Worm (Caenorhabditis elegans) whole organism, L4 larva: ENCODE data around the gene sra-28.

Source experiments
- F10B5.3 ChIP-seq: sonication (generic microtip); optimal IDR thresholded peaks from 2 replicates; lab custom pipeline; 2016; ENCODE audit warnings: mild to moderate bottlenecking, missing genetic modification characterization, missing compliant biosample characterization
- F44E2.7 ChIP-seq: fragments of 200-800 bp; sonication (Bioruptor generic); IDR thresholded peaks from 2 replicates; pipeline ENCODE4 v2.1.2; 2022; ENCODE audit warnings: missing genetic modification characterization, missing compliant biosample characterization
- T26A8.4 ChIP-seq: fragments of 200-800 bp; sonication (Bioruptor generic); IDR thresholded peaks from 2 replicates; pipeline ENCODE4 v1.3.6; 2022; ENCODE audit warnings: missing genetic modification characterization, missing compliant biosample characterization
- Y105C5A.15 ChIP-seq: fragments of 200-800 bp; sonication (Bioruptor generic); IDR thresholded peaks from 2 replicates; pipeline ENCODE4 v1.3.6; 2022; ENCODE audit warnings: missing genetic modification characterization, missing compliant biosample characterization
- Y48G9A.11 ChIP-seq: fragments of 200-800 bp; sonication (Bioruptor generic); IDR thresholded peaks from 2 replicates; pipeline ENCODE4 v1.3.6; 2022; ENCODE audit warnings: missing genetic modification reagents, missing genetic modification characterization, missing compliant biosample characterization
- ZK546.5 ChIP-seq, 2 experiments: sonication (generic microtip); optimal IDR thresholded peaks; 2 replicates each; lab custom pipeline; 2017; ENCODE audit warnings: missing biosample characterization in 2 of 2, missing genetic modification characterization in 2 of 2
- aly-2 ChIP-seq: sonication (generic microtip); optimal IDR thresholded peaks from 2 replicates; lab custom pipeline; 2018; ENCODE audit warnings: missing biosample characterization, missing genetic modification characterization
- arid-1 ChIP-seq: fragments of 200-800 bp; sonication (Bioruptor generic); conservative IDR thresholded peaks from 2 replicates; pipeline ENCODE4 v1.3.6; 2022; ENCODE audit warnings: missing genetic modification reagents, missing genetic modification characterization, missing compliant biosample characterization
- ceh-44 ChIP-seq: fragments of 200-800 bp; sonication (Bioruptor generic); IDR thresholded peaks from 2 replicates; pipeline ENCODE4 v1.3.6; 2022; ENCODE audit warnings: missing genetic modification reagents, missing genetic modification characterization, missing compliant biosample characterization
- ceh-62 ChIP-seq: sonication (generic microtip); optimal IDR thresholded peaks from 2 replicates; lab custom pipeline; 2017; ENCODE audit warnings: missing biosample characterization, missing genetic modification characterization
- ces-1 ChIP-seq: fragments of 150-350 bp; sonication (generic microtip); optimal IDR thresholded peaks from 4 replicates; lab custom pipeline; 2014; ENCODE audit warnings: missing biosample characterization, missing genetic modification reagents, missing genetic modification characterization
- daf-12 ChIP-seq: fragments of 150-350 bp; optimal IDR thresholded peaks from 2 replicates; lab custom pipeline; 2014; ENCODE audit warnings: missing biosample characterization, missing genetic modification reagents, missing genetic modification characterization
- daf-16 ChIP-seq, 3 experiments: sonication (generic microtip); optimal IDR thresholded peaks; 2 replicates each; lab custom pipeline; 2016 to 2017; ENCODE audit warnings: missing genetic modification characterization in 3 of 3, missing genetic modification reagents in 3 of 3, mild to moderate bottlenecking in 2 of 3, missing compliant biosample characterization in 2 of 3, missing biosample characterization in 1 of 3, moderate library complexity in 1 of 3
- daf-8 ChIP-seq: fragments of 200-800 bp; sonication (Bioruptor generic); IDR thresholded peaks from 2 replicates; pipeline ENCODE4 v1.3.6; 2022; ENCODE audit warnings: missing genetic modification characterization, missing compliant biosample characterization
- dmd-6 ChIP-seq: fragments of 200-800 bp; sonication (Bioruptor generic); IDR thresholded peaks from 2 replicates; pipeline ENCODE4 v1.3.6; 2022; ENCODE audit warnings: missing genetic modification reagents, missing genetic modification characterization, missing compliant biosample characterization
- dmd-9 ChIP-seq: fragments of 200-800 bp; sonication (Bioruptor generic); IDR thresholded peaks from 2 replicates; pipeline ENCODE4 v1.3.6; 2022; ENCODE audit warnings: missing genetic modification reagents, missing genetic modification characterization, missing compliant biosample characterization
- duxl-1 ChIP-seq: sonication (generic microtip); optimal IDR thresholded peaks from 2 replicates; lab custom pipeline; 2016; ENCODE audit warnings: mild to moderate bottlenecking, missing genetic modification characterization, moderate library complexity, missing compliant biosample characterization; ENCODE audit not compliant: poor library complexity
- dve-1 ChIP-seq: sonication (generic microtip); optimal IDR thresholded peaks from 2 replicates; lab custom pipeline; 2017; ENCODE audit warnings: antibody characterized with exemption, mild to moderate bottlenecking, missing genetic modification characterization, missing compliant biosample characterization; ENCODE audit not compliant: insufficient read depth
- egl-27 ChIP-seq: sonication (generic microtip); optimal IDR thresholded peaks from 3 replicates; lab custom pipeline; 2017; ENCODE audit warnings: missing biosample characterization, missing genetic modification reagents, missing genetic modification characterization
- fkh-10 ChIP-seq: fragments of 150-350 bp; optimal IDR thresholded peaks from 2 replicates; lab custom pipeline; 2014; ENCODE audit warnings: missing biosample characterization, missing genetic modification reagents, missing genetic modification characterization
- fos-1 ChIP-seq: fragments of 150-350 bp; optimal IDR thresholded peaks from 2 replicates; lab custom pipeline; 2014; ENCODE audit warnings: missing biosample characterization, missing genetic modification characterization
- hif-1 ChIP-seq, 2 experiments: sonication (generic microtip); optimal IDR thresholded peaks; 2 replicates each; lab custom pipeline; 2016 to 2017; ENCODE audit warnings: missing compliant biosample characterization in 2 of 2, missing genetic modification characterization in 2 of 2, missing genetic modification reagents in 2 of 2, missing genotype in 2 of 2, mild to moderate bottlenecking in 1 of 2
- hlh-30 ChIP-seq: sonication (generic microtip); optimal IDR thresholded peaks from 2 replicates; lab custom pipeline; 2017; ENCODE audit warnings: antibody characterized with exemption, mild to moderate bottlenecking, missing genetic modification characterization, missing compliant biosample characterization; ENCODE audit not compliant: insufficient read depth
- hmg-1.1 ChIP-seq: fragments of 200-800 bp; sonication (Bioruptor generic); IDR thresholded peaks from 2 replicates; pipeline ENCODE4 v1.3.6; 2022; ENCODE audit warnings: missing genetic modification reagents, missing genetic modification characterization, missing compliant biosample characterization
- jun-1 ChIP-seq: fragments of 150-350 bp; optimal IDR thresholded peaks from 2 replicates; lab custom pipeline; 2014; ENCODE audit warnings: missing biosample characterization, missing genetic modification reagents, missing genetic modification characterization
- lin-15B ChIP-seq: fragments of 150-350 bp; sonication (generic microtip); optimal IDR thresholded peaks from 3 replicates; lab custom pipeline; 2014; ENCODE audit warnings: missing biosample characterization, missing genetic modification characterization
- lin-29 ChIP-seq: fragments of 200-800 bp; sonication (Bioruptor generic); IDR thresholded peaks from 2 replicates; pipeline ENCODE4 v1.3.6; 2022; ENCODE audit warnings: missing genetic modification reagents, missing genetic modification characterization, missing compliant biosample characterization
- lin-38 ChIP-seq: fragments of 200-800 bp; sonication (Bioruptor generic); IDR thresholded peaks from 2 replicates; pipeline ENCODE4 v1.3.6; 2022; ENCODE audit warnings: missing genetic modification reagents, missing genetic modification characterization, missing compliant biosample characterization
- lir-3 ChIP-seq: sonication (generic microtip); optimal IDR thresholded peaks from 2 replicates; lab custom pipeline; 2016; ENCODE audit warnings: mild to moderate bottlenecking, missing genetic modification characterization, missing compliant biosample characterization
- lsy-2 ChIP-seq, 2 experiments: fragments of 150-350 bp in 1 of 2; sonication (generic microtip) in 1 of 2; optimal IDR thresholded peaks; 2 replicates each; lab custom pipeline; 2014 to 2017; ENCODE audit warnings: missing biosample characterization in 2 of 2, missing genetic modification characterization in 2 of 2
- madf-9 ChIP-seq: fragments of 200-800 bp; sonication (Bioruptor generic); conservative IDR thresholded peaks from 2 replicates; pipeline ENCODE4 v1.3.6; 2022; ENCODE audit warnings: missing genetic modification reagents, missing genetic modification characterization, missing compliant biosample characterization
- mdl-1 ChIP-seq, 2 experiments: fragments of 150-350 bp in 1 of 2; sonication (generic microtip) in 1 of 2; optimal IDR thresholded peaks; 2 replicates each; lab custom pipeline; 2014 to 2017; ENCODE audit warnings: missing biosample characterization in 2 of 2, missing genetic modification characterization in 2 of 2
- mxl-2 ChIP-seq: fragments of 200-800 bp; sonication (Bioruptor generic); conservative IDR thresholded peaks from 2 replicates; pipeline ENCODE4 v1.3.6; 2022; ENCODE audit warnings: missing genetic modification reagents, missing genetic modification characterization, missing compliant biosample characterization
- nhr-10 ChIP-seq: fragments of 150-350 bp; optimal IDR thresholded peaks from 2 replicates; lab custom pipeline; 2014; ENCODE audit warnings: missing biosample characterization, missing genetic modification characterization
- nhr-42 ChIP-seq: fragments of 200-800 bp; sonication (Bioruptor generic); IDR thresholded peaks from 2 replicates; pipeline ENCODE4 v1.3.6; 2022; ENCODE audit warnings: missing genetic modification characterization, missing compliant biosample characterization
- nhr-6 ChIP-seq: fragments of 150-350 bp; optimal IDR thresholded peaks from 2 replicates; lab custom pipeline; 2014; ENCODE audit warnings: missing biosample characterization, missing genetic modification characterization
- set-16 ChIP-seq: fragments of 200-800 bp; sonication (Bioruptor generic); IDR thresholded peaks from 2 replicates; pipeline ENCODE4 v1.3.6; 2022; ENCODE audit warnings: missing genetic modification reagents, missing genetic modification characterization, missing compliant biosample characterization
- snpc-1.2 ChIP-seq: fragments of 200-800 bp; sonication (Bioruptor generic); IDR thresholded peaks from 2 replicates; pipeline ENCODE4 v1.3.6; 2022; ENCODE audit warnings: missing genetic modification reagents, missing genetic modification characterization, missing compliant biosample characterization
- spr-1 ChIP-seq: sonication (generic microtip); optimal IDR thresholded peaks from 2 replicates; lab custom pipeline; 2016; ENCODE audit warnings: mild to moderate bottlenecking, missing genetic modification characterization, missing compliant biosample characterization
- tag-97 ChIP-seq: fragments of 200-800 bp; sonication (Bioruptor generic); IDR thresholded peaks from 2 replicates; pipeline ENCODE4 v1.3.6; 2022; ENCODE audit warnings: missing genetic modification characterization, missing compliant biosample characterization
- unc-39 ChIP-seq: sonication (generic microtip); optimal IDR thresholded peaks from 2 replicates; lab custom pipeline; 2017; ENCODE audit warnings: missing biosample characterization, missing genetic modification characterization
- unc-62 ChIP-seq, 3 experiments: fragments of 150-350 bp in 1 of 3; sonication (generic microtip); optimal IDR thresholded peaks in 2 of 3; peaks in 1 of 3; 1 replicate in 1 of 3; 2 replicates in 2 of 3; lab custom pipeline; 2014 to 2017; ENCODE audit warnings: missing biosample characterization in 3 of 3, missing genetic modification characterization in 3 of 3, missing genetic modification reagents in 3 of 3, missing genotype in 1 of 3
- zip-11 ChIP-seq: fragments of 200-800 bp; sonication (Bioruptor generic); IDR thresholded peaks from 2 replicates; pipeline ENCODE4 v1.3.6; 2022; ENCODE audit warnings: missing genetic modification characterization, missing compliant biosample characterization

Gene sra-28

DNA sequence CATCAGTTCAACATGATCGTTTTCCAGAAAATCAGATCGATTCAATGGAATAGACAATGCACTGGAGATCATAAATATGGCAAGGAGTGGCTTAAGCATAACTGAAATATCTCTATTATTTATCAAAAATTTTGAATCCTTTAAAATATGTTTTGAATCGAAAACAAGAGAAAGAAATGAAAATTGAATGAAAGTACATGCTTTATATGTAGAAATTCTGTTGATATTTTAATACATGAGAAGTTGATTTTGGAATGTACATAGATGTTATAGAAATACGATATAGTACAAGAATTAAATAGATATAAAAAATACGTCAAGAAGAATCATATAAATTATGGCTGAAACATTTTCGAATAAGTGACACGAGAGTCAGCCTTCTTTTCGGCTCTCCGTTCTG, 18.7 kb upstream of the sra-28 start, which contains the start of gene C56C10.9:
Gene C56C10.9 (minus strand): TSS at position 101 of the 400 bp plus-strand sequence.
- TF ChIP-seq jun-1 (tag; lab: Kevin White, UChicago) (no peak), ZK546.5 (tag; optimal IDR thresholded peaks at IDR 0.05; lab: Kevin White, UChicago) (no peak), fkh-10 (GFP tag; lab: Kevin White, UChicago) (no peak), ces-1 (GFP tag; lab: Kevin White, UChicago) (no peak), zip-11 (GFP tag; lab: Robert Waterston, UW) (no peak), nhr-10 (tag; lab: Kevin White, UChicago) (no peak)

DNA sequence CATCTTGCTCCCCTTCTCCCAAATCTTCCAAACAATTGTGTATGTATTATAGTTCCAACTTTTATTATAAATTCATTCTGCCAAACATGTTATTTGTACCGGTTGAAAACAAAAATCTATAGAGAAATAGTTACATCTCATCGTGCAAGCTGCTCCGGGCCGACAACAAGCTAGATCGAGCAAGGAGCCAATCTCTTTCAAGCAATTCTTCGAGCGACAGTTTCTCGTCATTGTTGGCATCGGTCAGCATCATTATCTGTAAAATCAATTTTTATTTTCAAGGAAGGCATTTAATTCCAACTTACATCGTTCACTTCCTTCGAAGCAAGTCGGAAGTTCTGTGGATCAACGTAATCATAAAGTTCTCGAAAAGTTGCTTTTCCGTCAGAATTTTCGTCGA, 17.4 kb upstream of the sra-28 start:
- TF ChIP-seq snpc-1.2 (GFP tag; lab: Robert Waterston, UW) (peak; percentile 8; the same call in 1 of the 2 replicates), arid-1 (GFP tag; lab: Robert Waterston, UW) (peak; percentile 47; the same call in 1 of the 2 replicates), lsy-2 (tag; optimal IDR thresholded peaks at IDR 0.05; lab: Kevin White, UChicago) (no peak), daf-16 (GFP tag; optimal IDR thresholded peaks at IDR 0.05; lab: Kevin White, UChicago) (no peak), daf-16 (tag; optimal IDR thresholded peaks at IDR 0.05; lab: Kevin White, UChicago) (peak; percentile 19), hif-1 (tag; optimal IDR thresholded peaks at IDR 0.05; lab: Kevin White, UChicago) (no peak), unc-39 (tag; lab: Kevin White, UChicago) (no peak), T26A8.4 (GFP tag; lab: Robert Waterston, UW) (peak; percentile 30; the same call in 1 of the 2 replicates), lin-38 (GFP tag; lab: Robert Waterston, UW) (peak; percentile 41), Y48G9A.11 (GFP tag; lab: Robert Waterston, UW) (peak; percentile 50; the same call in 1 of the 2 replicates), lin-29 (GFP tag; lab: Robert Waterston, UW) (no peak), unc-62 (GFP tag; optimal IDR thresholded peaks at IDR 0.05 in 1 of 2; lab: Kevin White, UChicago) (no peak), unc-62 (tag; optimal IDR thresholded peaks at IDR 0.05; lab: Kevin White, UChicago) (no peak), daf-12 (tag; lab: Kevin White, UChicago) (no peak), ceh-62 (tag; lab: Kevin White, UChicago) (no peak), ceh-44 (GFP tag; lab: Robert Waterston, UW) (no peak), dve-1 (tag; lab: Kevin White, UChicago) (no peak)

DNA sequence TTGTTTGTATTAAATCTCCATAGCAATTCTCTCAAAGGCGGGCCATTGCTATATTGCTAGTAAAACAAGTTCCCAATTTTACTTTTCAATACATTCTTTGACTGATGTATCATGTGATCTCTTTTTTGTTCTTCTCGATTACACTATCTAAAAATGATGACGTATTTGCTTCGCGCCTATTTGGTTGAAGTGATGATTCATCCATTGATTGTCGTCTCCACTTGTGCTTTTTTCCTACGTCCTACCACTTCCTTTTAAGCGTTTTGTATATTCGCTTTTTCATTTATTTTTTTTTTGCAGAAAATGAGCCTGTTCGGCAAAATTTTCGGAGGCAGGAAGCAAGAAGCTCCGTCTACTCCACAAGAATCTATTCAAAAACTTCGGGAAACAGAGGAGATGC, 15.8 kb upstream of the sra-28 start, which contains the start of gene vps-32.1:
Gene vps-32.1 (plus strand): TSS at position 301 of the 400 bp plus-strand sequence.
- TF ChIP-seq hmg-1.1 (GFP tag; lab: Robert Waterston, UW) (no peak), set-16 (GFP tag; lab: Robert Waterston, UW) (no peak), egl-27 (no peak), daf-8 (GFP tag; lab: Robert Waterston, UW) (no peak), nhr-42 (GFP tag; lab: Robert Waterston, UW) (no peak), spr-1 (no peak), lsy-2 (tag; optimal IDR thresholded peaks at IDR 0.05; lab: Kevin White, UChicago) (peak in 1 of 2 experiments; percentile 6), madf-9 (no peak), F44E2.7 (GFP tag; lab: Robert Waterston, UW) (no peak), dmd-6 (GFP tag; lab: Robert Waterston, UW) (peak; percentile 30), nhr-10 (tag; lab: Kevin White, UChicago) (no peak), tag-97 (GFP tag; lab: Robert Waterston, UW) (no peak), lir-3 (tag; lab: Kevin White, UChicago) (no peak), lin-29 (GFP tag; lab: Robert Waterston, UW) (no peak), duxl-1 (tag; lab: Kevin White, UChicago) (no peak), hlh-30 (no peak), lin-15B (tag; lab: Kevin White, UChicago) (no peak), Y105C5A.15 (GFP tag; lab: Robert Waterston, UW) (no peak), nhr-6 (tag; lab: Kevin White, UChicago) (peak; percentile 1), fos-1 (tag; lab: Kevin White, UChicago) (peak; percentile 42), dve-1 (tag; lab: Kevin White, UChicago) (no peak), mxl-2 (GFP tag; lab: Robert Waterston, UW) (no peak), arid-1 (GFP tag; lab: Robert Waterston, UW) (no peak), F10B5.3 (tag; lab: Kevin White, UChicago) (no peak), mdl-1 (tag; optimal IDR thresholded peaks at IDR 0.05; lab: Kevin White, UChicago) (no peak), aly-2 (tag; lab: Kevin White, UChicago) (no peak), daf-16 (GFP tag; optimal IDR thresholded peaks at IDR 0.05; lab: Kevin White, UChicago) (no peak), daf-16 (tag; optimal IDR thresholded peaks at IDR 0.05; lab: Kevin White, UChicago) (peak; percentile 34), dmd-9 (GFP tag; lab: Robert Waterston, UW) (0 out of 2 replicates have a peak, but pooled peaks have one; percentile 18), unc-62 (GFP tag; optimal IDR thresholded peaks at IDR 0.05 in 1 of 2; lab: Kevin White, UChicago) (no peak), unc-62 (tag; optimal IDR thresholded peaks at IDR 0.05; lab: Kevin White, UChicago) (no peak)
